Worm (Caenorhabditis elegans): Measurements from ENCODE around the gene gldi-5.

gldi-5 gene

DNA sequence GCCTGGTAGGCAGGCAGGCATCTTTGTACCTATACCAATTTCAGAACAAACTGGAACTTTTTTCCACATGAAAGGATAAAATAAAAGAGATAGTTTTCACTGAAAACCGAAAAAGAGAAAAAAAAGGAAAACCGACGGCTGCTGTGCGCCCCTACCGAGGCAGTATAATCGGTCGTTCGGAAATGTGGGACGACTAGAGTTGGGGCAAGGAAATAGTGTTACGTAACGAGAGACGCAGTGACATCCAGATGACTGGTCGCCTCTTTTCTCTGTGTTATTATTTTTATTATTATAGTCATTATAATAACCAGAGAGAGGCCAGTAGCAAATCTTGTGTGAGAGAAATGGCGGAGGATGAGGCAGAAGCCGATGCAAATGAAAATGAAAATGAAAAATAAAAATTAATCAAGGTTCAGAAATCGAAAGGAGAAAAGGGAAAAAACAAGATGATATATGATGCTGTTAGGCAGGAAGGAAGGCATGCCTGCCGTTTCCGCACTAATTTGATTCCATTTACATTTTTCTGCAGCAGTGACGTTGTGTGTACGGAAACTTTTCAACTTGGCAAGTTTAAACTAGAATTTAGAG, 44.9 kb downstream of the gldi-5 start:
- TF ChIP-seq alr-1 (tag; optimal IDR thresholded peaks at IDR 0.05) (no peak), sma-9 (GFP tag; optimal IDR thresholded peaks at IDR 0.05) (peak; percentile 21), sma-9 (tag; optimal IDR thresholded peaks at IDR 0.05) (no peak), nhr-25 (tag; optimal IDR thresholded peaks at IDR 0.05) (peak; percentile 6), blmp-1 (tag; optimal IDR thresholded peaks at IDR 0.05; ENCODE audit: insufficient read depth) (peak; percentile 20), crh-2 (tag; optimal IDR thresholded peaks at IDR 0.05) (no peak), lin-39 (tag; optimal IDR thresholded peaks at IDR 0.05) (no peak)

DNA sequence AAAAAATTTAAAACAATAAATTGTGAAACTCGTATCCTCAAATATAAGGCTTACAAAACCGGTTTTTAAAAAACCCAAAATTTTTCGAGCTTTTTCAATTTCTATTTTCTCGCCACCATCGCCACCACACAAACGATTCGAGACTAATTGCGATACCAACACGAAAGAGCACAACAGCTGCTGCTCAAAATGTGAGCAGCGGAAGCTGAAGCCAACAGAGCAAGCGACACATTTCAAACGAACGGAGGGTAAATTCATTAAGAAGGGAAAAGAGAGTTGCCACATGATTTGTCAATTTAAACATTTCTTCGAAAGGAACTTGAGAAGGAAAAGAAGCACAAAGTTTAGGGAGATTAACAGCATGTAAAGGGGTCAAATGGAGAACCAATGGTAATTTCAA, 47.2 kb downstream of the gldi-5 start:
- TF ChIP-seq nhr-12 (tag; optimal IDR thresholded peaks at IDR 0.05) (no peak), sem-4 (tag; optimal IDR thresholded peaks at IDR 0.05) (peak; percentile 9), nhr-25 (tag; optimal IDR thresholded peaks at IDR 0.05) (no peak), elt-3 (tag; optimal IDR thresholded peaks at IDR 0.05) (no peak), blmp-1 (tag; optimal IDR thresholded peaks at IDR 0.05; ENCODE audit: insufficient read depth) (no peak), lsy-2 (tag; optimal IDR thresholded peaks at IDR 0.05) (peak in 1 of 2 experiments; percentile 34)

DNA sequence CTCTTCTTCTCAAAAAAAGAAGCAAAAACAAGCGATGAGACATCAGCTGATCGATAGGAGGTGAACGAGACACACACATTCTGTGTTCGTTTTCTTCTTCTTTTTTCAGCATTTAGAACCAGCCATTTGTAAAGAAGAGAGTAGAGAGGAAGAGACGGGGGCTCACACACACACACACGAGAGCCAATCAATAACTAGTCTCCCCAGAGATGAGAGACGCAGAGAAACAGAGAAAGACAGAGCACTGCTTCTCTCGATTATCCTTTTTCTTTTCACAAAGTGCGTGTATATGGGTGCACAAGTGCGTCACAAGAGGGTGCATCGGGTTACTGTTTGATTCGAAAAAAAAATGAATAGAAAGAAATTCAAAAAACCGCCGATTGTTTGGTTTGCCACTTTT, 48.9 kb downstream of the gldi-5 start:
- TF ChIP-seq alr-1 (tag; optimal IDR thresholded peaks at IDR 0.05) (no peak), snpc-4 (tag; optimal IDR thresholded peaks at IDR 0.05) (no peak), peb-1 (tag; optimal IDR thresholded peaks at IDR 0.05) (no peak), unc-39 (tag; optimal IDR thresholded peaks at IDR 0.05) (no peak), egl-27 (tag; optimal IDR thresholded peaks at IDR 0.05) (peak; percentile 23), ztf-11 (tag; optimal IDR thresholded peaks at IDR 0.05) (no peak), skn-1 (tag; optimal IDR thresholded peaks at IDR 0.05) (no peak), nhr-77 (tag; optimal IDR thresholded peaks at IDR 0.05) (no peak), C34F6.9 (tag; optimal IDR thresholded peaks at IDR 0.05) (peak; percentile 93), blmp-1 (tag; optimal IDR thresholded peaks at IDR 0.05; ENCODE audit: insufficient read depth) (no peak), sem-4 (tag; optimal IDR thresholded peaks at IDR 0.05) (peak; percentile 50), lin-39 (tag; optimal IDR thresholded peaks at IDR 0.05) (no peak), nhr-129 (tag; optimal IDR thresholded peaks at IDR 0.05) (peak; percentile 75), ztf-4 (tag; optimal IDR thresholded peaks at IDR 0.05) (peak; percentile 71), sma-3 (GFP tag; optimal IDR thresholded peaks at IDR 0.05) (no peak), sma-9 (GFP tag; optimal IDR thresholded peaks at IDR 0.05) (peak; percentile 81), sma-9 (tag; optimal IDR thresholded peaks at IDR 0.05) (no peak), unc-55 (GFP tag; optimal IDR thresholded peaks at IDR 0.05) (peak; percentile 90), nhr-21 (tag; optimal IDR thresholded peaks at IDR 0.05) (peak; percentile 36), lin-13 (GFP tag; optimal IDR thresholded peaks at IDR 0.05) (peak; percentile 59), mab-5 (tag; optimal IDR thresholded peaks at IDR 0.05) (peak; percentile 90), nhr-11 (tag; optimal IDR thresholded peaks at IDR 0.05) (no peak), ztf-1 (GFP tag; conservative IDR thresholded peaks at IDR 0.05) (no peak), ceh-16 (tag; optimal IDR thresholded peaks at IDR 0.05) (no peak), nhr-25 (tag; optimal IDR thresholded peaks at IDR 0.05) (no peak), fos-1 (tag; optimal IDR thresholded peaks at IDR 0.05) (no peak), F13H6.1 (tag; optimal IDR thresholded peaks at IDR 0.05) (peak; percentile 83), nhr-6 (tag; optimal IDR thresholded peaks at IDR 0.05) (no peak), gmeb-1 (tag; optimal IDR thresholded peaks at IDR 0.05) (no peak), nhr-237 (tag; optimal IDR thresholded peaks at IDR 0.05) (no peak), unc-62 (GFP tag; optimal IDR thresholded peaks at IDR 0.05) (no peak), crh-2 (tag; optimal IDR thresholded peaks at IDR 0.05) (peak; percentile 75), mdl-1 (tag; optimal IDR thresholded peaks at IDR 0.05) (peak in 1 of 2 experiments; percentile 72), Y55F3AM.14 (GFP tag; optimal IDR thresholded peaks at IDR 0.05) (peak; percentile 58), nhr-23 (tag; optimal IDR thresholded peaks at IDR 0.05) (no peak), R02D3.7 (tag; optimal IDR thresholded peaks at IDR 0.05) (no peak), nhr-12 (tag; optimal IDR thresholded peaks at IDR 0.05) (no peak), nhr-10 (tag; optimal IDR thresholded peaks at IDR 0.05) (no peak), zag-1 (tag; optimal IDR thresholded peaks at IDR 0.05) (peak; percentile 67), mbf-1 (tag; optimal IDR thresholded peaks at IDR 0.05) (no peak), ZK546.5 (tag; optimal IDR thresholded peaks at IDR 0.05) (no peak), dmd-4 (tag; optimal IDR thresholded peaks at IDR 0.05) (no peak), elt-1 (tag; optimal IDR thresholded peaks at IDR 0.05) (no peak), lsy-2 (tag; optimal IDR thresholded peaks at IDR 0.05) (peak; percentile 47 to 84), ama-1 (optimal IDR thresholded peaks at IDR 0.05) (no peak), elt-3 (tag; optimal IDR thresholded peaks at IDR 0.05) (no peak), aly-2 (tag; optimal IDR thresholded peaks at IDR 0.05) (no peak), lin-11 (tag; optimal IDR thresholded peaks at IDR 0.05) (no peak), ceh-82 (tag; optimal IDR thresholded peaks at IDR 0.05) (no peak)
